Worm (Caenorhabditis elegans) whole organism, young adult: ENCODE results near the gene srbc-79.

Experiments
- ama-1 ChIP-seq, 3 experiments: fragments of 150-350 bp in 1 of 3; sonication (generic microtip) in 2 of 3; optimal IDR thresholded peaks; 2 replicates each; lab custom pipeline; 2014 to 2018; ENCODE audit warnings: missing biosample characterization in 2 of 3, missing genetic modification characterization in 2 of 3, missing genetic modification reagents in 2 of 3
- bed-2 ChIP-seq: fragments of 200-800 bp; sonication (Bioruptor generic); IDR thresholded peaks from 2 replicates; pipeline ENCODE4 v1.3.6; 2022; ENCODE audit warnings: missing genetic modification reagents, missing genetic modification characterization, missing compliant biosample characterization
- let-607 ChIP-seq, 2 experiments: fragments of 200-800 bp in 1 of 2; sonication (Bioruptor generic) in 1 of 2; sonication (generic microtip) in 1 of 2; optimal IDR thresholded peaks; 2 replicates each; lab custom pipeline; 2016 to 2018; ENCODE audit warnings: mild to moderate bottlenecking in 2 of 2, missing compliant biosample characterization in 2 of 2, missing genetic modification characterization in 2 of 2, moderate library complexity in 2 of 2, missing genotype in 1 of 2
- lin-26 ChIP-seq: fragments of 200-800 bp; sonication (Bioruptor generic); IDR thresholded peaks from 2 replicates; pipeline ENCODE4 v1.3.6; 2022; ENCODE audit warnings: missing genetic modification reagents, missing genetic modification characterization, missing compliant biosample characterization
- lin-35 ChIP-seq, 3 experiments: fragments of 150-350 bp in 2 of 3; sonication (generic microtip) in 1 of 3; optimal IDR thresholded peaks; 2 replicates each; lab custom pipeline; 2014 to 2018; ENCODE audit warnings: missing biosample characterization in 3 of 3, missing genetic modification characterization in 3 of 3, missing genetic modification reagents in 3 of 3
- mel-28 ChIP-seq: sonication (generic microtip); optimal IDR thresholded peaks from 2 replicates; lab custom pipeline; 2016; ENCODE audit warnings: borderline replicate concordance, mild to moderate bottlenecking, missing genetic modification characterization, missing compliant biosample characterization

- TF ChIP-seq ama-1 (optimal IDR thresholded peaks at IDR 0.05; lab: Kevin White, UChicago) (no peak), ama-1 (GFP tag; optimal IDR thresholded peaks at IDR 0.05; lab: Kevin White, UChicago) (no peak), lin-26 (GFP tag; lab: Robert Waterston, UW) (no peak), lin-35 (GFP tag; optimal IDR thresholded peaks at IDR 0.05; lab: Kevin White, UChicago) (no peak), mel-28 (no peak), bed-2 (no peak), let-607 (tag; optimal IDR thresholded peaks at IDR 0.05; lab: Kevin White, UChicago) (no peak)
Observed at ce11 chrV:20536208-20536607, 43.9 kb upstream of the srbc-79 start, which contains the start of gene Y38H6C.15.
